Fruit fly (Drosophila melanogaster): ENCODE data around the gene Svip.

Svip gene

dm6 chr3L:9366850-9367430 is 8.1 kb downstream of the Svip start, which contains the start of the genes Klp67A and CG4452 (continued):
- peak; percentile 32 for TF ChIP-seq CG13894 (tag; optimal IDR thresholded peaks at IDR 0.05)
- no peak for TF ChIP-seq Abd-B (GFP tag; optimal IDR thresholded peaks at IDR 0.05)
- TF ChIP-seq ara (GFP tag; IDR thresholded peaks at IDR 0.05) = no peak
- no peak for TF ChIP-seq CG10959 (GFP tag; IDR thresholded peaks at IDR 0.05)
- TF ChIP-seq CG13624 (GFP tag; optimal IDR thresholded peaks at IDR 0.05) = no peak
- no peak for TF ChIP-seq CG6765 (GFP tag; optimal IDR thresholded peaks at IDR 0.05)
- TF ChIP-seq bab2 (GFP tag; optimal IDR thresholded peaks at IDR 0.05) = peak; percentile 20
- TF ChIP-seq CG8924 (tag; optimal IDR thresholded peaks at IDR 0.05) = peak; percentile 72
- TF ChIP-seq bbx (GFP tag; IDR thresholded peaks at IDR 0.05; ENCODE audit: partially characterized antibody) = peak; percentile 86
- peak; percentile 31 for TF ChIP-seq CG7271 (tag; optimal IDR thresholded peaks at IDR 0.05)
- no peak for TF ChIP-seq Doc2 (GFP tag; IDR thresholded peaks at IDR 0.05)
- TF ChIP-seq CG10267 (tag; optimal IDR thresholded peaks at IDR 0.05) = peak; percentile 75
- TF ChIP-seq CG8359 (GFP tag; optimal IDR thresholded peaks at IDR 0.05; ENCODE audit: borderline replicate concordance) = no peak
- TF ChIP-seq CG11695 (GFP tag; IDR thresholded peaks at IDR 0.05) = no peak
- TF ChIP-seq Dbx (GFP tag; IDR thresholded peaks at IDR 0.05) = 0 out of 3 replicates have a peak, but pooled peaks have one; percentile 27
- peak; percentile 86; the same call in 2 of the 3 replicates for TF ChIP-seq zen2 (GFP tag; IDR thresholded peaks at IDR 0.05; ENCODE audit: partially characterized antibody)
- TF ChIP-seq Lhr (GFP tag; optimal IDR thresholded peaks at IDR 0.05) = peak; percentile 67
- peak; percentile 51 for TF ChIP-seq CG9797 (GFP tag; optimal IDR thresholded peaks at IDR 0.05)
- peak; percentile 42 for TF ChIP-seq CG10147 (GFP tag; optimal IDR thresholded peaks at IDR 0.05)
- TF ChIP-seq ase (GFP tag; IDR thresholded peaks at IDR 0.05) = no peak
- no peak for TF ChIP-seq eyg (GFP tag; optimal IDR thresholded peaks at IDR 0.05)
- peak; percentile 88 for TF ChIP-seq Sry-δ (GFP tag; optimal IDR thresholded peaks at IDR 0.05)
- TF ChIP-seq CG4282 (GFP tag; optimal IDR thresholded peaks at IDR 0.05) = no peak
- TF ChIP-seq Sox102F (GFP tag; optimal IDR thresholded peaks at IDR 0.05) = no peak
- no peak for TF ChIP-seq CG12236 (GFP tag; optimal IDR thresholded peaks at IDR 0.05)
- TF ChIP-seq MESR4 (GFP tag; optimal IDR thresholded peaks at IDR 0.05) = no peak
- no peak for TF ChIP-seq hkb (optimal IDR thresholded peaks at IDR 0.05)
- TF ChIP-seq hkb (GFP tag; IDR thresholded peaks at IDR 0.05) = no peak
- TF ChIP-seq insv (GFP tag; optimal IDR thresholded peaks at IDR 0.05) = peak in 1 of 2 experiments; percentile 39
- TF ChIP-seq CG1529 (GFP tag; optimal IDR thresholded peaks at IDR 0.05) = no peak
- no peak for TF ChIP-seq CG5953 (GFP tag; IDR thresholded peaks at IDR 0.05)
- TF ChIP-seq Awh (GFP tag; IDR thresholded peaks at IDR 0.05) = no peak
- TF ChIP-seq knrl (GFP tag; IDR thresholded peaks at IDR 0.05; ENCODE audit: partially characterized antibody) = peak; percentile 93
- TF ChIP-seq mam (GFP tag; optimal IDR thresholded peaks at IDR 0.05) = peak; percentile 22
- TF ChIP-seq CG14710 (tag; optimal IDR thresholded peaks at IDR 0.05) = peak; percentile 90
- no peak for TF ChIP-seq CG1647 (GFP tag; optimal IDR thresholded peaks at IDR 0.05)
- peak; percentile 83 for TF ChIP-seq CG6791 (GFP tag; IDR thresholded peaks at IDR 0.05; ENCODE audit: partially characterized antibody)
- no peak for TF ChIP-seq ro (GFP tag; IDR thresholded peaks at IDR 0.05)
- no peak for TF ChIP-seq seq (GFP tag; IDR thresholded peaks at IDR 0.05)
- peak; percentile 50; the same call in 1 of the 2 replicates for TF ChIP-seq slbo (GFP tag; IDR thresholded peaks at IDR 0.05)
- TF ChIP-seq chn (GFP tag; optimal IDR thresholded peaks at IDR 0.05) = no peak
- no peak for TF ChIP-seq dimm (GFP tag; IDR thresholded peaks at IDR 0.05)
- no peak for TF ChIP-seq CrebB (tag; optimal IDR thresholded peaks at IDR 0.05)
- no peak for TF ChIP-seq CG10366 (GFP tag; IDR thresholded peaks at IDR 0.05)
- peak; percentile 55 for TF ChIP-seq CG33557 (GFP tag; optimal IDR thresholded peaks at IDR 0.05)
- no peak for TF ChIP-seq CG10274 (GFP tag; optimal IDR thresholded peaks at IDR 0.05)
- TF ChIP-seq CG34422 (GFP tag; IDR thresholded peaks at IDR 0.05) = no peak
- no peak for TF ChIP-seq fd102C (GFP tag; optimal IDR thresholded peaks at IDR 0.05)
- TF ChIP-seq CG12942 (GFP tag; optimal IDR thresholded peaks at IDR 0.05) = peak; percentile 3
- no peak for TF ChIP-seq CG31224 (GFP tag; IDR thresholded peaks at IDR 0.05)
- peak; percentile 78 for TF ChIP-seq CG7963 (GFP tag; IDR thresholded peaks at IDR 0.05; ENCODE audit: partially characterized antibody)
